Worm (Caenorhabditis elegans): Measurements from ENCODE around the gene arrd-28.

ce11 chrX:10145011-10145410 lies 38.8 kb upstream of the arrd-28 start:
- no peak for TF ChIP-seq snpc-1.1 (tag; optimal IDR thresholded peaks at IDR 0.05; ENCODE audit: insufficient read depth)
- peak; percentile 55 for TF ChIP-seq lin-54 (GFP tag; optimal IDR thresholded peaks at IDR 0.05)
- no peak for TF ChIP-seq lsl-1 (GFP tag; optimal IDR thresholded peaks at IDR 0.05)
- no peak for TF ChIP-seq nfya-1 (tag; optimal IDR thresholded peaks at IDR 0.05; ENCODE audit: borderline replicate concordance, insufficient read depth)
